Worm (Caenorhabditis elegans): ENCODE results near the gene ufd-1.
"Not testable (repeated sequence)": the region's sequence is repeated elsewhere in the genome, so short reads cannot be mapped to it uniquely, and the experiment has no call there.

The ufd-1 gene

DNA sequence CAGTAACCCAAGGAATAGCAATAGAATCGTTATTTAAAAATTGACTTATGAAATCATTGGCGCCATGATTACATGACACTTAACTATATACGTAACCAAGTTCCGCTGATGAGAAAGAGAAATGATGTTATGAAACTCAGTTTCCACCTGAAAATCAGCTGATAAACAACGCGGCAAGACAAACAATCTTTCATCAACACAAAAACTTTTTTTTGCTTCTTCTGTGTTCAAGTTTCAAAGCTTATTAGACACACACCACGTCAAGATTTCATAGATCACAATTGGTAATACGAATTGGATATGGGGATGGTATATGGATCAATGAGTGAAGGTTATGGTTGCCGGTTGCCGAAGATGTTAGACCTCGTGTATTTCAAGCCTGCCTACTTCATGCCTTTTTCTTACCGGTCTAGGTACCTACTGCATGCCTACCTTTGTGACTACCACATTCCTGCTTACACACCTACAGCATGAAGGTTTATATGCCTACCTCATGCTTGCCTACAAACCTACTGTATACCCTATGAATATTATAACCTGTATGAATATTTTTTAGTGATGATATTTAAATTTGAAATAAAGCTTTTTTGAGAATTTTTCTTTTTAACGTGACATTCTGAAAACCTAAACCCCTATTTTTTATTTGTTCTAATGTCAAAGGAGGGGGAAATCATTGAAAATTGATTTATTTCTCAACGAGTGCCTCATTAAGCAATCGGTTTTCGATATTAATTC lies 6.4 kb upstream of the ufd-1 start, which contains the start of the genes F19B6.10 and wht-5:
Gene F19B6.10, plus strand, starts transcription at position 301 of the 735 bp plus-strand sequence.
Gene wht-5, plus strand, starts transcription at position 685 of the 735 bp plus-strand sequence.
- TF ChIP-seq him-1 (tag; optimal IDR thresholded peaks at IDR 0.05) (no peak), W03F9.2 (tag; optimal IDR thresholded peaks at IDR 0.05) (no peak), dao-5 (tag; optimal IDR thresholded peaks at IDR 0.05) (no peak)

DNA sequence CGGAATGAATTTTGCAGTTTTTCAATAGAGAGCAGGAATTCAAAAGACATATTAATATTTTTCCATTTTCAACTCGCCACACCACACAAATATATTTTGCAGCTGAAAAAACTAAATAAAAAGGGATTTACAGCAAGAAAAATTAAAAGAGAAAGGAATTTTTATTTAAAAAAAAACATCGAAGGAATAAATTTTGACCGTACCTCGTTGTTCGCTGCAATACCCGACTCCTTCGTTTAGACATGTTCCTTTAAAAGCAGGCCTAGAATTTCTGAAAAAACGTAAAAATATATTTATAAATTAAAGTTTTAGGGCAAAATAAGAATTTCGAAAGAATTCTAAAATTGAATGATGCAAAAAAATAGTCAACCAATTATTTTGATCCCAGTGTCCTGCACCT lies 5.1 kb upstream of the ufd-1 start, which contains the start of gene F19B6.1:
Gene F19B6.1, minus strand, starts transcription at position 278 of the 400 bp plus-strand sequence.
- no peak for TF ChIP-seq him-1 (tag; optimal IDR thresholded peaks at IDR 0.05)
- TF ChIP-seq dao-5 (tag; optimal IDR thresholded peaks at IDR 0.05): no peak
- TF ChIP-seq W03F9.2 (tag; optimal IDR thresholded peaks at IDR 0.05): no peak

DNA sequence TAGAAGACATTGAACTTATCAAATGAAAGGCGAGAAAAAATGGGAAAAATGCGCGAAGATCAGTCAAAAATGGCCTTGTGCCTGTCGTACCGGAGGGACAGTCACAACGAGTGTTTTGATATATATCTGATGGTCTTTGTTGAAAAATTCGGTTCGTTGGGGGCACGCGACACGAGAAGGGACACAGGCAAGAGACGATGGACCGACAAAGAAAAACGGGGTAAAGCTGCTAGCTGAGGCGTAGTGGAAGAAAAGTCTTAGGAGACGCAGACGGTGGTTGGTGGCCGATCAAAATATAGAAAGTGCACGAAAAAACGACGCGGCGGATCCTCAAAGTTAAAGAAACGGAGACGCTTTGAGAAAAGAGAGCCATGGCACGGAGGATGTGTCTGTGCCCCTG lies 4.6 kb upstream of the ufd-1 start:
- TF ChIP-seq him-1 (tag; optimal IDR thresholded peaks at IDR 0.05): no peak
- TF ChIP-seq dao-5 (tag; optimal IDR thresholded peaks at IDR 0.05): no peak
- no peak for TF ChIP-seq W03F9.2 (tag; optimal IDR thresholded peaks at IDR 0.05)

DNA sequence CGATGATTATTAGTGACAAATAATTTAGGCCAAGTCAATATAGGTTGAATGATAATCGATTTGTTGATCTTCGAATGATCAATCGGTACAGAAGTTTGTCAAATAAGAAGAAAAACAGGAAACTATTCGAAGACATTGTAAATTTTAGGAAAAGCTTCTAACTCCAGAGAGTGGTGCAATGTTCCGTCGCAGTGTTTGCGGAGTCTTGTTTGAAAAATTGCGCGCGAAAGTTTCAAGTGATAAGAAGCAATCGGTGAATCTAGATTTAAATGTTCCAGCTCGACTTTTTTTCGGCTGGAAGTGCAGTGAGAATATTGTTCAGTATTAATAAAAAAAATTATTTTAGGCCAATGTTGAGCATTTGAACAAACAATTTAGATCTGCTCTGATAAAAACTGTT lies 4.0 kb upstream of the ufd-1 start:
- TF ChIP-seq dao-5 (tag; optimal IDR thresholded peaks at IDR 0.05): no peak
- no peak for TF ChIP-seq him-1 (tag; optimal IDR thresholded peaks at IDR 0.05)
- no peak for TF ChIP-seq W03F9.2 (tag; optimal IDR thresholded peaks at IDR 0.05)

DNA sequence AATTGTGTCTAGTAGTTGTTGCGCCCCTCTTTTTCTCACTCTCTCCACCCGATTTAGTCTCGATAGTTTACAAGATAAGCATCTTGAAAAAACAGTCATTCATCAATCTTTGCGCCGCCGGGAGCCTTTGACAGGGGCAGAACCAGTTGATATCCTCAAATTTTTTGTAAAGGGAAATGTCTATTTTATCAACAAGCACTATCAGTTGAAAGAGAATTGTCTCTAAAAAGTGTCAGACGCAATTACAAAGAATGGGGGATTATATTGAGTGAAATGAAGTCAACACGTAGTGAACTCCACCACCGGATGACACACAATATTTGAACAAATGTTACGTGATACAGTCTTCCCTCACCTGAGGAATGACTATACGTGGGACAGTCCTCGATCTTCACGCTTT lies 3.5 kb upstream of the ufd-1 start:
- TF ChIP-seq W03F9.2 (tag; optimal IDR thresholded peaks at IDR 0.05) (no peak), him-1 (tag; optimal IDR thresholded peaks at IDR 0.05) (no peak), dao-5 (tag; optimal IDR thresholded peaks at IDR 0.05) (no peak)

DNA sequence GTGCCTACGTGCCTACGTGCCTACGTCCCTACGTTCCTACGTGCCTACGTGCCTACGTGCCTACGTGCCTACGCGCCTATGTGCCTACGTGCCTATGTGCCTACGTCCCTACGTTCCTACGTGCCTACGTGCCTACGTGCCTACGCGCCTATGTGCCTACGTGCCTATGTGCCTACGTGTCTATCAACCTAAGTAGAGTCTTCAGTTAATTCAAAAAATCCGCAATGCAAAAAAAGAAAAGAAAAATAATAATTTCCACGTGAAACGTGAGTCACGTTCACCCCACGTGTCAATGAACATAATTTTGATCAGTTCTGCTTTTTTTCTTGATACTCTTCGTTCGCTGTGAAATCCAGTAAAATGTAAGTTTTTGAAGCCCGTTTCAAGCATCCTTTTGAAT lies 3.8 kb downstream of the ufd-1 start, which contains the start of gene F19B6.3:
Gene F19B6.3, plus strand, starts transcription at position 301 of the 400 bp plus-strand sequence.
- not testable (repeated sequence) for TF ChIP-seq him-1, W03F9.2, dao-5 (tag; optimal IDR thresholded peaks at IDR 0.05)

DNA sequence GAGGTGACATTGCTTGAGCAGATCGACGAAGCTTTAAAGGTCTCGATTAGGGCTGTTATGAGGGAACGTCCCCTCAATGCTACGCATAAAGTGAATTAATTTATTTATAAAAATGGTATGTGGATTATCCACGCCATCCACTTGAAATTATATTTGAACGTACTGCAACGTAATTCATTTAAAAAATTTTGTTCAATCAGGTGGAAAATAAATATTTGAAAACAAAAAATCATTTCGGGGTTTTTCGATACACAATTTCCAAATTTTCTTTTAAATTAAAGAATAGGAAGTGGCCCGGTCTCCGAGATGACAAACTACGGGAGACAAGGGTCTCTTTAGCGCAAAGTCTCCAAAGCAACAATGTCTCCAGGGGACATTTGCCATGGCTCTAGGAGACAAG lies 19.1 kb downstream of the ufd-1 start, which contains the start of gene oac-58:
Gene oac-58, minus strand, starts transcription at position 101 of the 400 bp plus-strand sequence.
- TF ChIP-seq dao-5 (tag; optimal IDR thresholded peaks at IDR 0.05) (no peak), W03F9.2 (tag; optimal IDR thresholded peaks at IDR 0.05) (no peak)

DNA sequence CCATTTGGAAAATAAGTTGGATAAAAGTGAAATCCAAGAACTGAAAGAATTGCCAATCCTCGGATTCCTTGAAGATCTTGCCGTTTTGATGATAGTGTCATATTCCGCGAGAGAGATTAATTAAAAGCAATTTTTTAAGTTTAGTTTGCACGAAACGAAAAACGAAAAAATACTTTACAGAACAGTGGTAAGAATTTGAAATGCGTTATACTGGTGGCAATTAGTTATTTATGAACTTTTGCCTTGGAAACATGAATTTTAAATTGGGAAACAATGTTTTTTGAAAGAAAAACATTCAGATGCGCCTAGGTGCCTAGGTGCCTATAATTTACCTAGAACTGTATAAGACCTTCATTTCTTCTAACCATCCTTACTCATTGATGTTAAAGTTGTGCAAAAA lies 23.0 kb downstream of the ufd-1 start, which contains the start of gene oac-57:
Gene oac-57, minus strand, starts transcription at position 101 of the 400 bp plus-strand sequence.
- no peak for TF ChIP-seq dao-5 (tag; optimal IDR thresholded peaks at IDR 0.05)
- no peak for TF ChIP-seq him-1 (tag; optimal IDR thresholded peaks at IDR 0.05)
- TF ChIP-seq W03F9.2 (tag; optimal IDR thresholded peaks at IDR 0.05): no peak

DNA sequence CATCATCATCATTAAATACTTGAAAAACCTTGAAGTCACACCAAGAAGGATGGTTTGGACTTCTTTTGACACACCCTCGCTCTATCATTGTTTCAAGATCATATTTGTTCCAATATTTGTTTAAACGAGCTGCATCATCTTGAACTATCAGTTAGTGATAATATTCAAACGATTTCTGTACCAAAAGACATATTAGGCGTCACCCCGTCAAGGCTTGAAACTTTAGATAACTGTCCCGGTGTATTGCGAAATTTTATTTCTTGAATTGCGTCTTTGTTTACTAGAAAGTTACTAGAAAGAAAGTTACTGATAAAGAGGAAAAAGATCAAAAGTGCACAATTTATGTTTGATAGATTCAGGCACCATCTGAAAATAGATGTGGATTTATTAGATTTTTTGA lies 24.7 kb downstream of the ufd-1 start:
- no peak for TF ChIP-seq W03F9.2 (tag; optimal IDR thresholded peaks at IDR 0.05)
- no peak for TF ChIP-seq dao-5 (tag; optimal IDR thresholded peaks at IDR 0.05)
- TF ChIP-seq him-1 (tag; optimal IDR thresholded peaks at IDR 0.05): no peak

DNA sequence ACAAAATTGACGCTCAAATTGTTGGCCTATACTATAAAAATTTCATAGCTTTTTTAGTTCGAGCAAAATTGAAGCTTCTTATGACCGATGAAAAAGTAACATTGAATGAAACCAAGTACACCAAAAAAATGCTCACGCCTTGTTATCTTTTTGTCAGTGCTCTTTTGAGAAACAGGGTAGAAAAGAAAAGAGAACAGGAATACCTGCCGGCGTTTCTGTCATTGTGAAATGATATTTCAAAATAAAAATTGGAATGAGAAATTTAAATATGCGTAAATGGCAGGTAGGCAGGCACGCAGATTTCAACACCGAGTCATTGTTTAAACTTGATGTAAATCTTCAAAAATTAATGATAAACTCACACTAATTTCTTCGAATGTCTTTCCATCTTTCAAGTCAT lies 25.9 kb downstream of the ufd-1 start:
- TF ChIP-seq W03F9.2 (tag; optimal IDR thresholded peaks at IDR 0.05) (no peak), dao-5 (tag; optimal IDR thresholded peaks at IDR 0.05) (no peak), him-1 (tag; optimal IDR thresholded peaks at IDR 0.05) (no peak)

DNA sequence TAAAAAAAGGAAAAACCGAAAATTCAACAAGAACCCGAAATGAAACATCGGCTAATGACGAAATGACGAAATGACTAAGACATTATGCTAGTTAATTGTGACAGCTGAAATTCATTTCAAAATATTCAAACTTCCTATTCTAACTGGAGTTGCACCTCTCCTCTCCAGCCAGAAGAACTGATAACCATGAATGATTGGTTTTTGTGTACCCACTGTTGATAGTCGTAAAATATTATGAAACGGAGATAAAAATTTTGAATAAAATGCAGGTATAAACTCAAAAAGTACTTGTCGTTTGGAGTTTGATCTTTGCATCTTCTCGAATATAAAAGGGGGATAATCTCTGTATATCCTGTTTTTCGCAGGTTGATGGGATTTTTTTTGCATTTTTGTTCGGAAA lies 27.8 kb downstream of the ufd-1 start:
- no peak for TF ChIP-seq dao-5 (tag; optimal IDR thresholded peaks at IDR 0.05)
- no peak for TF ChIP-seq him-1 (tag; optimal IDR thresholded peaks at IDR 0.05)
- no peak for TF ChIP-seq W03F9.2 (tag; optimal IDR thresholded peaks at IDR 0.05)

DNA sequence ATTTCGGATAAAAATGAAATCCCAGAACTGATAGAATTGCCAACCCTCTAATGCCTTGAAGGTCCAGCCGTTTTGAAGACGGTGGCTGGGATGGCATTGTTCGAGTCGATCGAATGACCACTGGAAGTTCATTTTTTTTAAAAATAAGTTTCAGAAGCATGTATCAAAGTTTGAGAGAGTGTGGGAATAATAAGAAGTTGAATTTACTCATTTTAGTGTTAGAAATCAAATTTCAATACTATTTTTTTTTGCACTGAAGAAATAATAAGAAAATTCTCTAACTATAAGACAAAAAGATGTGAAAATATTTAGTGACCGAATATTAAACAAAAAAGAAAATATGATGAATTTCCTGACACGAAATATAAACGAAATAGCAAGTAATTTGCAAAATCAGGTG lies 29.5 kb downstream of the ufd-1 start, which contains the start of gene oac-59:
Gene oac-59, minus strand, starts transcription at position 101 of the 400 bp plus-strand sequence.
- no peak for TF ChIP-seq W03F9.2 (tag; optimal IDR thresholded peaks at IDR 0.05)
- TF ChIP-seq dao-5 (tag; optimal IDR thresholded peaks at IDR 0.05): no peak
- TF ChIP-seq him-1 (tag; optimal IDR thresholded peaks at IDR 0.05): no peak

DNA sequence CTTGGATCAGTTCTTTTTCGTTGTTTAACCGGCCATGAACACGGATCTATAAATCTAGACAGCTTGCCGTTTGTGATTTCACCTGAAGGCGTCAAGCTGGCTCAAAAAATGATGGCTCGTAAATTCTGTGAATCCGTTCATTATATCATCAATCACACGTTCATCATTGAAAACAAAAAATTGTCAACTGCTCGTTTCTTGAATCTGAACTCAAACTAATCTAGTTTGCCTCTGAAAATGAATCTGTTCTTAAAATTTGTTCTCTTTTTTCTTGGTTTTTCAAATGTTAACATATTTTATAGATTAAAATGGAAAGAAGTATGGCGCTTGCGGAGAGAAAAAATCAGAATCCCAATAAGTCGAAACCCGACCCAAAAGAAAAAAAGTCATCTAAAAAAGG lies 39.9 kb downstream of the ufd-1 start, which contains the start of gene C42C1.8:
Gene C42C1.8, plus strand, starts transcription at position 301 of the 400 bp plus-strand sequence.
- TF ChIP-seq W03F9.2 (tag; optimal IDR thresholded peaks at IDR 0.05): no peak
- TF ChIP-seq dao-5 (tag; optimal IDR thresholded peaks at IDR 0.05): no peak
- no peak for TF ChIP-seq him-1 (tag; optimal IDR thresholded peaks at IDR 0.05)

DNA sequence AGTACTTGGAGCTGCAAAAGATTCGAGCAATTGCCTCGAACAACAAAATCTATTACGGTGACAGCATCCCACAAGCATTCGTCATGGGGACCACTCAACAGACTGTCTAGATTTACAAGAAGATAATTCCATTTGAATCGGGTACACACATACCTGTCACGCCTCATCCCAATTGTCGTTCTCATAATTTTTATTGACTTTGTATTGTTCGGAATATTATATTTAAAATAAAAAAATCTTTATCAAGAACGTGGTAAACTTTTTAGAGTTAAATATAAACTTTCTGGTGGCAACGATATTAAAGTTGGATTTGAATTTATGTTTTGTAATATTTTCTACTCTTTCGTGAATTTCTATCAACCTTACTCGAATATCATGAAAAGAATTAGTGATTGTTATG lies 41.5 kb downstream of the ufd-1 start, which contains the start of gene C42C1.9:
Gene C42C1.9, plus strand, starts transcription at position 301 of the 400 bp plus-strand sequence.
- TF ChIP-seq dao-5 (tag; optimal IDR thresholded peaks at IDR 0.05) (no peak), W03F9.2 (tag; optimal IDR thresholded peaks at IDR 0.05) (no peak), him-1 (tag; optimal IDR thresholded peaks at IDR 0.05) (no peak)
